Worm (Caenorhabditis elegans) whole organism, L3 larva: Measurements from ENCODE around the gene F28H6.7.

Source experiments
- aly-2 ChIP-seq: fragments of 150-350 bp; optimal IDR thresholded peaks from 2 replicates; lab custom pipeline; 2014; ENCODE audit warnings: missing biosample characterization, missing genetic modification characterization
- ceh-16 ChIP-seq: sonication (generic microtip); optimal IDR thresholded peaks from 2 replicates; lab custom pipeline; 2017; ENCODE audit warnings: missing biosample characterization, missing genetic modification characterization
- ceh-28 ChIP-seq: fragments of 150-350 bp; optimal IDR thresholded peaks from 2 replicates; lab custom pipeline; 2014; ENCODE audit warnings: missing biosample characterization, missing genetic modification reagents, missing genetic modification characterization
- daf-12 ChIP-seq: fragments of 150-350 bp; optimal IDR thresholded peaks from 2 replicates; lab custom pipeline; 2014; ENCODE audit warnings: missing biosample characterization, missing genetic modification reagents, missing genetic modification characterization
- egl-27 ChIP-seq: sonication (generic microtip); optimal IDR thresholded peaks from 4 replicates; lab custom pipeline; 2017; ENCODE audit warnings: missing biosample characterization, missing genetic modification reagents, missing genetic modification characterization
- egl-5 ChIP-seq: fragments of 150-350 bp; optimal IDR thresholded peaks from 2 replicates; lab custom pipeline; 2017; ENCODE audit warnings: missing biosample characterization, missing genetic modification reagents, missing genetic modification characterization, inconsistent platforms
- elt-2 ChIP-seq: sonication (generic microtip); optimal IDR thresholded peaks from 2 replicates; lab custom pipeline; 2016; ENCODE audit warnings: missing genetic modification reagents, mild to moderate bottlenecking, missing genetic modification characterization, missing compliant biosample characterization
- eor-1 ChIP-seq, 2 experiments: fragments of 150-350 bp; optimal IDR thresholded peaks; 2 replicates each; lab custom pipeline; 2014 to 2018; ENCODE audit warnings: missing biosample characterization in 2 of 2, missing genetic modification characterization in 2 of 2
- fkh-10 ChIP-seq: sonication (generic microtip); optimal IDR thresholded peaks from 2 replicates; lab custom pipeline; 2017; ENCODE audit warnings: missing biosample characterization, missing genetic modification reagents, missing genetic modification characterization
- fkh-2 ChIP-seq: fragments of 150-350 bp; optimal IDR thresholded peaks from 2 replicates; lab custom pipeline; 2014; ENCODE audit warnings: missing biosample characterization, missing genetic modification reagents, missing genetic modification characterization
- fos-1 ChIP-seq: fragments of 150-350 bp; optimal IDR thresholded peaks from 2 replicates; lab custom pipeline; 2014; ENCODE audit warnings: missing biosample characterization, missing genetic modification characterization
- hmg-11 ChIP-seq: sonication (generic microtip); optimal IDR thresholded peaks from 2 replicates; lab custom pipeline; 2016; ENCODE audit warnings: missing genetic modification characterization, missing compliant biosample characterization
- jun-1 ChIP-seq: fragments of 150-350 bp; optimal IDR thresholded peaks from 2 replicates; lab custom pipeline; 2014; ENCODE audit warnings: missing biosample characterization, missing genetic modification reagents, missing genetic modification characterization
- lsy-12 ChIP-seq: sonication (generic microtip); optimal IDR thresholded peaks from 2 replicates; lab custom pipeline; 2016; ENCODE audit warnings: mild to moderate bottlenecking, missing genetic modification characterization, missing compliant biosample characterization
- mml-1 ChIP-seq: fragments of 150-350 bp; sonication (generic microtip); optimal IDR thresholded peaks from 3 replicates; lab custom pipeline; 2014; ENCODE audit warnings: missing biosample characterization, missing genetic modification characterization
- nhr-12 ChIP-seq: fragments of 150-350 bp; optimal IDR thresholded peaks from 2 replicates; lab custom pipeline; 2014; ENCODE audit warnings: missing biosample characterization, missing genetic modification characterization
- nhr-23 ChIP-seq: fragments of 150-350 bp; optimal IDR thresholded peaks from 2 replicates; lab custom pipeline; 2014; ENCODE audit warnings: missing biosample characterization, missing genetic modification reagents, missing genetic modification characterization
- nhr-237 ChIP-seq: fragments of 150-350 bp; optimal IDR thresholded peaks from 2 replicates; lab custom pipeline; 2014; ENCODE audit warnings: missing biosample characterization, missing genetic modification characterization
- nhr-25 ChIP-seq: sonication (generic microtip); optimal IDR thresholded peaks from 2 replicates; lab custom pipeline; 2017; ENCODE audit warnings: missing biosample characterization, missing genetic modification characterization
- nhr-28 ChIP-seq: fragments of 150-350 bp; optimal IDR thresholded peaks from 2 replicates; lab custom pipeline; 2014; ENCODE audit warnings: missing biosample characterization, missing genetic modification characterization
- nhr-43 ChIP-seq: sonication (generic microtip); optimal IDR thresholded peaks from 2 replicates; lab custom pipeline; 2016; ENCODE audit warnings: mild to moderate bottlenecking, missing genetic modification characterization, missing compliant biosample characterization; ENCODE audit not compliant: poor library complexity, severe bottlenecking
- nhr-67 ChIP-seq: fragments of 150-350 bp; optimal IDR thresholded peaks from 2 replicates; lab custom pipeline; 2014; ENCODE audit warnings: missing biosample characterization, missing genetic modification characterization
- nhr-76 ChIP-seq: fragments of 150-350 bp; sonication (generic microtip); optimal IDR thresholded peaks from 5 replicates; lab custom pipeline; 2014; ENCODE audit warnings: missing biosample characterization, missing genetic modification characterization
- nhr-77 ChIP-seq: fragments of 150-350 bp; optimal IDR thresholded peaks from 2 replicates; lab custom pipeline; 2014; ENCODE audit warnings: missing biosample characterization, missing genetic modification characterization
- pha-4 ChIP-seq: fragments of 150-350 bp; optimal IDR thresholded peaks from 2 replicates; lab custom pipeline; 2014; ENCODE audit warnings: missing biosample characterization, missing genetic modification reagents, missing genetic modification characterization
- pqm-1 ChIP-seq: fragments of 150-350 bp; optimal IDR thresholded peaks from 2 replicates; lab custom pipeline; 2017; ENCODE audit warnings: missing biosample characterization, missing genetic modification characterization, inconsistent platforms
- sea-2 ChIP-seq: fragments of 150-350 bp; sonication (generic microtip); optimal IDR thresholded peaks from 4 replicates; lab custom pipeline; 2014; ENCODE audit warnings: missing biosample characterization, missing genetic modification reagents, missing genetic modification characterization
- skn-1 ChIP-seq: fragments of 150-350 bp; optimal IDR thresholded peaks from 2 replicates; lab custom pipeline; 2014; ENCODE audit warnings: missing biosample characterization, missing genetic modification characterization
- snpc-4 ChIP-seq: fragments of 150-350 bp; optimal IDR thresholded peaks from 2 replicates; lab custom pipeline; 2014; ENCODE audit warnings: missing biosample characterization, missing genetic modification characterization
- tbx-2 ChIP-seq: sonication (generic microtip); optimal IDR thresholded peaks from 2 replicates; lab custom pipeline; 2016; ENCODE audit warnings: mild to moderate bottlenecking, missing genetic modification characterization, missing compliant biosample characterization
- unc-39 ChIP-seq: sonication (generic microtip); optimal IDR thresholded peaks from 4 replicates; lab custom pipeline; 2017; ENCODE audit warnings: missing biosample characterization, missing genetic modification characterization
- unc-62 ChIP-seq: fragments of 150-350 bp; sonication (generic microtip); optimal IDR thresholded peaks from 4 replicates; lab custom pipeline; 2014; ENCODE audit warnings: missing biosample characterization, missing genetic modification reagents, missing genetic modification characterization
- zag-1 ChIP-seq: fragments of 150-350 bp; optimal IDR thresholded peaks from 2 replicates; lab custom pipeline; 2014; ENCODE audit warnings: missing biosample characterization, missing genetic modification characterization
- ztf-4 ChIP-seq: fragments of 150-350 bp; optimal IDR thresholded peaks from 2 replicates; lab custom pipeline; 2014; ENCODE audit warnings: missing biosample characterization, missing genetic modification characterization

Gene F28H6.7

ce11 chrX:14067641-14068040 is 48.3 kb upstream of the F28H6.7 start, which contains the start of gene lgc-21:
TSS of gene lgc-21 (minus strand) at chrX:14067984.
- TF ChIP-seq fkh-2 (no peak), unc-39 (tag; lab: Kevin White, UChicago) (no peak), nhr-43 (tag; lab: Kevin White, UChicago) (no peak), sea-2 (GFP tag; lab: Kevin White, UChicago) (no peak), egl-27 (tag; lab: Kevin White, UChicago) (no peak), fkh-10 (GFP tag; lab: Kevin White, UChicago) (no peak), skn-1 (tag; lab: Kevin White, UChicago) (no peak), nhr-25 (tag; lab: Kevin White, UChicago) (no peak)

DNA sequence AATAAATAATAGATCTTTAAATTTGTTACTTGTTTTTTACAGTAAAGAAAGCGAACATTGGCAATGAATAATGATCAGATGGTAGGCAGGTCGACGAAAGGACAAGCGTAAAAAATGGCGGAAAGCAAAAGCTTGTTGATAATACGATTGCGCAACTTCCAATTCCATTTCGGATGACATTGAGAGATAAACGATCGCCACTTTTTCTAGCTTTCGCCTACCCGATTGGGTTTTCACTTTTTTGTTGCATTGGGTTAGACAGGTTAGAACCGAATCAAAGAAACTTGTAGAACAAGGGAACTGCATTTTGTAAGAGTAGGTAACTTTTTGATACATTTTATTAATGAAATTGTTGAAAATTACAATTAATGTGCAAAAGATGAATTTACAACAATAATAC is 46.4 kb upstream of the F28H6.7 start:
- TF ChIP-seq elt-2 (no peak), nhr-25 (tag; lab: Kevin White, UChicago) (peak; percentile 82)

DNA sequence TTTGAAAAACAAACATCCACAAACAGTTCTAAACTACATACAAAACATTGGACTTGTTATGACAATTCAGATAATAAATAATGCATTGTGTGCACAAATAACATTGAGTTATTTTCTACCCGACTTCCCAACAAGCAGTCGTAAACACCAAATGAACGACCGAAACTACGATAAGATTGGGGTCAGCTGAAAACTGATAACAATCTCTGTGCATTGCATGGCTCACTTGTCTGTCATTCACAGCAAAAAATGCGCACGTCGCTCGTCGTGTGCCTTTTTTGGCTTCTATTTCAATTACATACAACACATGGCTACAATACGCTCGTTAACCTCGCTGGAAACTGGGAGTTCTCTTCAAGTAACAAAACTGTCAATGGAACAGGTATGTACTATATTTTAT is 45.0 kb upstream of the F28H6.7 start, which contains the start of gene C33G3.4:
Gene C33G3.4, plus strand, starts transcription at position 213 of the 400 bp plus-strand sequence.
- TF ChIP-seq mml-1 (tag; lab: Kevin White, UChicago) = no peak
- TF ChIP-seq nhr-12 (tag; lab: Kevin White, UChicago) = no peak
- peak; percentile 79 for TF ChIP-seq pqm-1
- peak; percentile 36 for TF ChIP-seq pha-4 (tag; lab: Kevin White, UChicago)
- TF ChIP-seq elt-2 = peak; percentile 91
- TF ChIP-seq, all 47 proteins: peak for 3

DNA sequence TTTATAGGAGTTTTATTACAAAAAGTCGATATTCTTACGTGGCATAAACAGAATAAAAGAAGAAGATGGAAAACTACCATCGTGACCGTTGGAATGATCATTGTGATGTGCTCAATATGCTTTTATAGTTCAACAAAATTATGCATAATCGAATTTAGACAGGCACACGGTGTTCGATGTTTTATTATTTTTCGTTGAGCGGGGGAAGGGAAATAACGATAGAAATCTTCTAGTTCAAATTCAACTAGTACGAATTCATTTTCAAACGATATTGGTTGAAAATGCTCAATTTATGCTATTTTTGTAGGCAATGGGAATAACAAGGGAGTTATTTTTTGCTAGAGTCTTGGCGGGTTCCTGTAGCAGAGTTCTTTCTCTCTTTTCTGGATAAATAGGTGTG is 37.3 kb upstream of the F28H6.7 start, which contains the start of gene C33G3.5:
Gene C33G3.5, minus strand, starts transcription at position 101 of the 400 bp plus-strand sequence.
- TF ChIP-seq zag-1 (tag; lab: Kevin White, UChicago) = no peak
- TF ChIP-seq nhr-25 (tag; lab: Kevin White, UChicago) = no peak
- no peak for TF ChIP-seq fkh-2
- TF ChIP-seq pqm-1 = no peak
- no peak for TF ChIP-seq nhr-76 (tag; lab: Kevin White, UChicago)
- TF ChIP-seq lsy-12 (tag; lab: Kevin White, UChicago) = no peak
- no peak for TF ChIP-seq snpc-4
- TF ChIP-seq eor-1 (tag; optimal IDR thresholded peaks at IDR 0.05; lab: Kevin White, UChicago) = no peak
- TF ChIP-seq nhr-67 (tag; lab: Kevin White, UChicago) = no peak
- no peak for TF ChIP-seq nhr-28 (tag; lab: Kevin White, UChicago)
- TF ChIP-seq pha-4 (tag; lab: Kevin White, UChicago) = no peak
- TF ChIP-seq, all 47 proteins: peak for 0

DNA sequence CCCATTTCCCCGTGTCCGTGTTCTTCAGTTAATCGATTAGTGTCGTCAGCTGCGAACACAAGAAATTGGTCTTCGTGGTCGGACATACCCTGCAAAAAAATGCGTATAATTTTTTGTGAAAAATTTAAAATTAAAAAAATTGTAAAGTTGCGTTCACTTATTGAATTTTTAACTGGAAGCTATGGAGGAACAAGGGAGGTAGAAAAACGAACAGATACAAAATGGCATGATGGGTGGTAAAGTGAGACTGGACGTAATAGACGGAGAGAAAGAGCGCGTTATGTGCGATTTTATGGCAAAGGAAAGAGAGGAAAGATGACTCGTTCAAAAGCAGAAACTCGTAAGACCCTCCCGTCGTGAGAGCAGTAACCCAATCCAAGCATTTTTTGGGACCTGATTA is 31.7 kb upstream of the F28H6.7 start, which contains the start of gene C33G3.6:
Gene C33G3.6, minus strand, starts transcription at position 101 of the 400 bp plus-strand sequence.
- TF ChIP-seq ztf-4 = no peak
- peak; percentile 19 for TF ChIP-seq egl-5 (tag; lab: Kevin White, UChicago)
- TF ChIP-seq nhr-237 = no peak

DNA sequence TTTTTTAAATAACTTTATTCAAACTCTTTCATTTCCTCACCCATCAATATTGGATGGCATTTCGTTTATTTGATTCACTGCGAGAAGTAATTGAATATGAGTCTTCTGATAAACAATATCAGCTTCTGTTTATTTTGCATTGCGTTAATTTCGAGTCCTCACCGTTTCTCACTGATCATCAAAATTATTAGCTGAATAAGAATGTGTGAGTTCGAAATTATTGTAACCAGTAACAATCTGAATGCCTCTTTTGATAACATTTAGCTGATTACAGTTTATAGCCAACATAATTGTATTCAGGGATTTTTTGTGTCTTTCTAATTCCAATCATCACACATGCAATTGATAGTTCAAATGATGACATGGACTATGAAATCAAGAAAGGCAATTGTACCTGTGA is 30.7 kb upstream of the F28H6.7 start, which contains the start of gene F16B12.1:
Gene F16B12.1, plus strand, starts transcription at position 301 of the 400 bp plus-strand sequence.
- TF ChIP-seq snpc-4 = no peak
- TF ChIP-seq pha-4 (tag; lab: Kevin White, UChicago) = no peak
- TF ChIP-seq egl-27 (tag; lab: Kevin White, UChicago) = no peak
- no peak for TF ChIP-seq pqm-1
- TF ChIP-seq daf-12 (tag; lab: Kevin White, UChicago) = no peak
- no peak for TF ChIP-seq fos-1
- TF ChIP-seq unc-39 (tag; lab: Kevin White, UChicago) = no peak
- TF ChIP-seq, all 47 proteins: peak for 0

DNA sequence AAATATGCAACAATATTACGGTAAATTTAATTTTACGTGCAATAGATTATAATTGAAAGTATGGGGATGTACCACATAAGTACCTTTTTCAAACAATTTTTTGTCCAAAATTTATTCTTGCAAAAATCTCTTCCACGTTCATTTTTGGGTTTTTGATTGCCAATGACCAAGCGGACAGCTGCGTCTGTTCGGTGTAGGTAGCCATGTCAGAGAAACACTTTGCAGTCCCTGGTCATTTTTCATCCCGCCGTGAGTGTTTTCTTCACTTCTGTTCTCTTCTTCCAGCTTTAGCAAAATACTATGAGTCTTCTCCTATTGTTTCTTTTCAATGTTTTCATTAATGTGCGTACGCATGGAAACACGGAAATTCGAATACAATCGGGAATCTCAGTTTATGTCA is 25.8 kb upstream of the F28H6.7 start, which contains the start of gene dsl-4:
Gene dsl-4, plus strand, starts transcription at position 301 of the 400 bp plus-strand sequence.
- TF ChIP-seq ceh-28 (tag; lab: Kevin White, UChicago) (no peak), hmg-11 (tag; lab: Kevin White, UChicago) (no peak), nhr-25 (tag; lab: Kevin White, UChicago) (no peak), tbx-2 (tag; lab: Kevin White, UChicago) (no peak), jun-1 (no peak), mml-1 (tag; lab: Kevin White, UChicago) (no peak), nhr-77 (no peak), egl-5 (tag; lab: Kevin White, UChicago) (no peak), eor-1 (tag; optimal IDR thresholded peaks at IDR 0.05; lab: Kevin White, UChicago) (no peak), aly-2 (no peak), ceh-16 (tag; lab: Kevin White, UChicago) (no peak), lsy-12 (tag; lab: Kevin White, UChicago) (no peak), unc-62 (no peak), nhr-237 (no peak), nhr-23 (tag; lab: Kevin White, UChicago) (no peak), skn-1 (tag; lab: Kevin White, UChicago) (no peak), nhr-28 (tag; lab: Kevin White, UChicago) (no peak), pha-4 (tag; lab: Kevin White, UChicago) (no peak)
